Fruit fly (Drosophila melanogaster) whole organism, embryonic: Measurements from ENCODE around the gene CG33127.

Experiments
- Adf1 ChIP-seq: fragments of 200-800 bp; sonication (Bioruptor generic); IDR thresholded peaks from 2 replicates; pipeline ENCODE4 v1.3.6; 2022; ENCODE audit warnings: missing biosample characterization, missing genetic modification characterization
- CG14050 ChIP-seq: fragments of 200-800 bp; sonication (Bioruptor generic); IDR thresholded peaks from 3 replicates; pipeline ENCODE4 v1.3.6; 2022; ENCODE audit warnings: missing biosample characterization, missing genetic modification characterization
- CG14441 ChIP-seq: fragments of 200-800 bp; sonication (Bioruptor generic); IDR thresholded peaks from 2 replicates; pipeline ENCODE4 v1.3.6; 2022; ENCODE audit warnings: missing biosample characterization, missing genetic modification characterization
- CG2116 ChIP-seq: fragments of 200-800 bp; sonication (Bioruptor generic); optimal IDR thresholded peaks from 3 replicates; lab custom pipeline; 2018; ENCODE audit warnings: missing biosample characterization, mild to moderate bottlenecking, missing genetic modification characterization
- CG31365 ChIP-seq: fragments of 200-800 bp; sonication (Bioruptor generic); optimal IDR thresholded peaks from 2 replicates; lab custom pipeline; 2018; ENCODE audit warnings: missing biosample characterization, mild to moderate bottlenecking, missing genetic modification characterization
- CG31441 ChIP-seq: fragments of 200-800 bp; sonication (Bioruptor generic); IDR thresholded peaks from 2 replicates; pipeline ENCODE4 v1.3.6; 2022; ENCODE audit warnings: missing biosample characterization, missing genetic modification characterization
- CG32767 ChIP-seq: fragments of 200-800 bp; sonication (Bioruptor generic); IDR thresholded peaks from 2 replicates; pipeline ENCODE4 v1.3.6; 2022; ENCODE audit warnings: missing biosample characterization, missing genetic modification characterization
- CG3281 ChIP-seq: fragments of 200-800 bp; sonication (Bioruptor generic); optimal IDR thresholded peaks from 3 replicates; lab custom pipeline; 2017; ENCODE audit warnings: missing biosample characterization, mild to moderate bottlenecking, missing genetic modification characterization
- CG4404 ChIP-seq: fragments of 200-800 bp; sonication (Bioruptor generic); IDR thresholded peaks from 2 replicates; pipeline ENCODE4 v1.3.6; 2022; ENCODE audit warnings: missing biosample characterization, missing genetic modification characterization
- CG4854 ChIP-seq: fragments of 200-800 bp; sonication (Bioruptor generic); optimal IDR thresholded peaks from 2 replicates; lab custom pipeline; 2016; ENCODE audit warnings: missing biosample characterization, missing genetic modification characterization, inconsistent platforms
- CG5953 ChIP-seq: fragments of 200-800 bp; sonication (Bioruptor generic); IDR thresholded peaks from 2 replicates; pipeline ENCODE4 v1.3.6; 2022; ENCODE audit warnings: missing biosample characterization, missing genetic modification characterization
- CG8281 ChIP-seq: fragments of 200-800 bp; sonication (Bioruptor generic); optimal IDR thresholded peaks from 2 replicates; lab custom pipeline; 2018; ENCODE audit warnings: missing biosample characterization, mild to moderate bottlenecking, missing genetic modification characterization, moderate library complexity
- CG8290 ChIP-seq, 3 experiments: fragments of 200-800 bp; sonication (Bioruptor generic); optimal IDR thresholded peaks; 2 replicates each; lab custom pipeline; 2016 to 2019; ENCODE audit warnings: missing biosample characterization in 3 of 3, missing genetic modification characterization in 3 of 3, mild to moderate bottlenecking in 2 of 3, moderate library complexity in 1 of 3
- CG8359 ChIP-seq: fragments of 200-800 bp; sonication (Bioruptor generic); optimal IDR thresholded peaks from 2 replicates; lab custom pipeline; 2017; ENCODE audit warnings: missing biosample characterization, mild to moderate bottlenecking, missing genetic modification characterization, borderline replicate concordance
- CG8478 ChIP-seq: fragments of >200 bp; optimal IDR thresholded peaks from 2 replicates; lab custom pipeline; 2018
- CG9797 ChIP-seq: fragments of 200-800 bp; sonication (Bioruptor generic); optimal IDR thresholded peaks from 3 replicates; lab custom pipeline; 2018; ENCODE audit warnings: missing biosample characterization, mild to moderate bottlenecking, missing genetic modification characterization
- Chrac-16 ChIP-seq: fragments of 200-800 bp; sonication (Bioruptor generic); optimal IDR thresholded peaks from 3 replicates; lab custom pipeline; 2016; ENCODE audit warnings: missing biosample characterization, missing genetic modification characterization
- Dbx ChIP-seq: fragments of 200-800 bp; sonication (Bioruptor generic); IDR thresholded peaks from 3 replicates; pipeline ENCODE4 v1.3.6; 2022; ENCODE audit warnings: missing biosample characterization, missing genetic modification characterization
- Dek ChIP-seq: fragments of 200-800 bp; sonication (Bioruptor generic); optimal IDR thresholded peaks from 3 replicates; lab custom pipeline; 2019; ENCODE audit warnings: missing biosample characterization, mild to moderate bottlenecking, missing genetic modification characterization, moderate library complexity
- Dfd ChIP-seq, 2 experiments: fragments of >200 bp; optimal IDR thresholded peaks; 2 replicates each; lab custom pipeline; 2017; ENCODE audit warnings: missing biosample characterization in 2 of 2, missing genetic modification characterization in 2 of 2
- Fer1 ChIP-seq: fragments of 200-800 bp; sonication (Bioruptor generic); optimal IDR thresholded peaks from 2 replicates; lab custom pipeline; 2017; ENCODE audit warnings: missing biosample characterization, mild to moderate bottlenecking, missing genetic modification characterization
- GATAe ChIP-seq: fragments of 200-800 bp; sonication (Bioruptor generic); conservative IDR thresholded peaks from 2 replicates; pipeline ENCODE4 v1.3.6; 2022; ENCODE audit warnings: missing biosample characterization, missing genetic modification characterization
- Gug ChIP-seq: fragments of 200-800 bp; sonication (Bioruptor generic); IDR thresholded peaks from 4 replicates; pipeline ENCODE4 v1.3.6; 2022; ENCODE audit warnings: missing biosample characterization, missing genetic modification characterization
- HLH4C ChIP-seq: fragments of 200-800 bp; sonication (Bioruptor generic); IDR thresholded peaks from 3 replicates; pipeline ENCODE4 v1.3.6; 2022; ENCODE audit warnings: missing biosample characterization, missing genetic modification characterization; ENCODE audit not compliant: partially characterized antibody
- Hmr ChIP-seq: fragments of 200-800 bp; sonication (Bioruptor generic); optimal IDR thresholded peaks from 3 replicates; lab custom pipeline; 2017; ENCODE audit warnings: mild to moderate bottlenecking, missing biosample characterization, missing genetic modification reagents, missing genetic modification characterization
- Hmx ChIP-seq: fragments of 200-800 bp; sonication (Bioruptor generic); optimal IDR thresholded peaks from 2 replicates; lab custom pipeline; 2016; ENCODE audit warnings: missing biosample characterization, missing genetic modification characterization
- MESR4 ChIP-seq: fragments of 200-800 bp; sonication (Bioruptor generic); optimal IDR thresholded peaks from 2 replicates; lab custom pipeline; 2018; ENCODE audit warnings: missing biosample characterization, mild to moderate bottlenecking, missing genetic modification characterization, moderate library complexity
- Neu2 ChIP-seq: fragments of 200-800 bp; sonication (Bioruptor generic); optimal IDR thresholded peaks from 3 replicates; lab custom pipeline; 2016; ENCODE audit warnings: missing biosample characterization, missing genetic modification characterization, borderline replicate concordance
- Opbp ChIP-seq: fragments of 200-800 bp; sonication (Bioruptor generic); IDR thresholded peaks from 3 replicates; pipeline ENCODE4 v1.3.6; 2022; ENCODE audit warnings: missing biosample characterization, missing genetic modification characterization; ENCODE audit not compliant: partially characterized antibody
- Sin3A ChIP-seq: fragments of >200 bp; optimal IDR thresholded peaks from 2 replicates; lab custom pipeline; 2018
- ato ChIP-seq: fragments of 200-800 bp; sonication (Bioruptor generic); IDR thresholded peaks from 2 replicates; pipeline ENCODE4 v1.3.6; 2022; ENCODE audit warnings: missing biosample characterization, missing genetic modification characterization; ENCODE audit not compliant: partially characterized antibody
- bcd ChIP-seq: fragments of 200-800 bp; sonication (Bioruptor generic); optimal IDR thresholded peaks from 2 replicates; lab custom pipeline; 2017; ENCODE audit warnings: missing biosample characterization, mild to moderate bottlenecking, missing genetic modification characterization
- br ChIP-seq: fragments of >200 bp; optimal IDR thresholded peaks from 2 replicates; lab custom pipeline; 2017
- dm ChIP-seq: fragments of 200-800 bp; sonication (Bioruptor generic); optimal IDR thresholded peaks from 3 replicates; lab custom pipeline; 2016; ENCODE audit warnings: missing biosample characterization, missing genetic modification characterization
- eve ChIP-seq, 2 experiments: fragments of >200 bp; optimal IDR thresholded peaks; 2 replicates each; lab custom pipeline; 2017; ENCODE audit warnings: missing biosample characterization in 2 of 2, missing genetic modification characterization in 2 of 2
- grau ChIP-seq: fragments of 200-800 bp; optimal IDR thresholded peaks from 3 replicates; lab custom pipeline; 2019; ENCODE audit warnings: missing biosample characterization, mild to moderate bottlenecking, missing genetic modification characterization, moderate library complexity
- jigr1 ChIP-seq: fragments of 200-800 bp; sonication (Bioruptor generic); IDR thresholded peaks from 3 replicates; pipeline ENCODE4 v1.3.6; 2022; ENCODE audit warnings: missing biosample characterization, missing genetic modification characterization
- nau ChIP-seq: fragments of 200-800 bp; sonication (Bioruptor generic); optimal IDR thresholded peaks from 3 replicates; lab custom pipeline; 2017; ENCODE audit warnings: missing biosample characterization, mild to moderate bottlenecking, missing genetic modification characterization, missing genetic modification reagents
- nom ChIP-seq: fragments of 200-800 bp; sonication (Bioruptor generic); optimal IDR thresholded peaks from 2 replicates; lab custom pipeline; 2017; ENCODE audit warnings: missing biosample characterization, missing genetic modification characterization, mild to moderate bottlenecking, moderate library complexity, missing genetic modification reagents
- oc ChIP-seq: fragments of 200-800 bp; sonication (Bioruptor generic); optimal IDR thresholded peaks from 2 replicates; lab custom pipeline; 2018; ENCODE audit warnings: missing biosample characterization, mild to moderate bottlenecking, missing genetic modification characterization, moderate library complexity
- onecut ChIP-seq: fragments of 200-800 bp; sonication (Bioruptor generic); IDR thresholded peaks from 2 replicates; pipeline ENCODE4 v1.3.6; 2022; ENCODE audit warnings: missing biosample characterization, missing genetic modification characterization
- phol ChIP-seq: fragments of 200-800 bp; sonication (Bioruptor generic); optimal IDR thresholded peaks from 3 replicates; lab custom pipeline; 2018; ENCODE audit warnings: missing biosample characterization, mild to moderate bottlenecking, missing genetic modification characterization, moderate library complexity
- rib ChIP-seq: fragments of 200-800 bp; sonication (Bioruptor generic); IDR thresholded peaks from 2 replicates; pipeline ENCODE4 v1.3.6; 2022; ENCODE audit warnings: missing biosample characterization, missing genetic modification characterization
- sens-2 ChIP-seq: fragments of 200-800 bp; sonication (Bioruptor generic); IDR thresholded peaks from 2 replicates; pipeline ENCODE4 v1.3.6; 2022; ENCODE audit warnings: missing biosample characterization, missing genetic modification characterization
- seq ChIP-seq: fragments of 200-800 bp; sonication (Bioruptor generic); IDR thresholded peaks from 2 replicates; pipeline ENCODE4 v1.3.6; 2022; ENCODE audit warnings: missing biosample characterization, missing genetic modification characterization
- slbo ChIP-seq: fragments of 200-800 bp; sonication (Bioruptor generic); IDR thresholded peaks from 2 replicates; pipeline ENCODE4 v1.3.6; 2022; ENCODE audit warnings: missing biosample characterization, missing genetic modification characterization
- tap ChIP-seq: fragments of 200-800 bp; optimal IDR thresholded peaks from 3 replicates; lab custom pipeline; 2019; ENCODE audit warnings: missing biosample characterization, mild to moderate bottlenecking, missing genetic modification characterization, moderate library complexity
- vnd ChIP-seq: fragments of 200-800 bp; sonication (Bioruptor generic); IDR thresholded peaks from 3 replicates; pipeline ENCODE4 v1.3.6; 2022; ENCODE audit warnings: missing biosample characterization, missing genetic modification characterization; ENCODE audit not compliant: partially characterized antibody
- wek ChIP-seq: fragments of 200-800 bp; sonication (Bioruptor generic); optimal IDR thresholded peaks from 3 replicates; lab custom pipeline; 2018; ENCODE audit warnings: missing biosample characterization, mild to moderate bottlenecking, missing genetic modification characterization, moderate library complexity

The CG33127 gene

DNA sequence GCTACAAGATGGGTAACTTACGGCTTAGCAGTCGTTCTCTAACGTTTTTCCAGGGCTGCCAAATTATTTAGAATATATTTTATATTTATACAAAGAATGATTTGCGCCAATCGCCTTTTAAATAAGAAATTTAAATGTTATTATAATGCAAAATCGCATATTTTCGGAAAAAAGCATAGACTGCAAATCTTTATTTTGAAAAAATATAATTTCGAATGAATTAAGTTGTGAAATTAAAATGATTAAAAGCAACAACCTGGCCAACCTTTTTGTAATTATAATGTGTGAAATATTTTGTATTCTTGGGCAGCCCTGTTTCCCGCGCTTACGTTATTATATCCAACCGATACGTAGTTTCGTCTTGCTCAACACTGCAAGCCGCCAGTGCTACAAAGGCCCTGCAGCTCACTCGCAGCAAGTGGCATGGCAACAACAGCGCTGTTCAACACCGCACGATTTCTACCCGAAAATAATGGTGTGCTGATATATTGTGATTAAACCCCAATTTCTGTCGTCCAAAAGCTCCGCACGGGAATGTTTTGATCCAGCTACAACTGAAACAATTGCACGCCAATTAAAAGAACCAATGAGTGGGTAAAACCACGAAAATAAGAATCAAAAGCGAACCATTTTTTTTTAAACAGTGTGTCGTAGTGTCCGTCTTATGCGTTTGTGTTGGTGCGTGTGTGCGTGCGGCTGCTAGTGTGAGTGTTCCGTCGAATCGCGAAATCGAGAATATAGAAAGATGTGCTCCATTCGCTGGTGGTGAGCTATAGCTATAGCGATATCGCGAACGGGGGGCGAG lies 24.2 kb upstream of the CG33127 start, which contains the start of gene Pi3K21B (continued):
- peak; percentile 93 for TF ChIP-seq Dbx (GFP tag; lab: Robert Waterston, UW)
- peak; percentile 91 for TF ChIP-seq bcd
- no peak for TF ChIP-seq eve (GFP tag; optimal IDR thresholded peaks at IDR 0.05; lab: Kevin White, UChicago)
- TF ChIP-seq CG31441 (GFP tag; lab: Robert Waterston, UW) = peak; percentile 87
- peak; percentile 64 for TF ChIP-seq CG14050 (GFP tag; lab: Robert Waterston, UW)
- TF ChIP-seq GATAe (GFP tag; lab: Robert Waterston, UW) = no peak
- peak; percentile 86 for TF ChIP-seq Fer1 (GFP tag; lab: Kevin White, UChicago)
- TF ChIP-seq phol (tag; lab: Kevin White, UChicago) = peak; percentile 93
- peak; percentile 81 for TF ChIP-seq CG2116 (GFP tag; lab: Kevin White, UChicago)
- peak; percentile 86 for TF ChIP-seq CG8290 (GFP tag; optimal IDR thresholded peaks at IDR 0.05; lab: Kevin White, UChicago)
- peak in 1 of 2 experiments; percentile 96 for TF ChIP-seq CG8290 (tag; optimal IDR thresholded peaks at IDR 0.05; lab: Kevin White, UChicago)
- peak; percentile 51; the same call in 1 of the 2 replicates for TF ChIP-seq rib (GFP tag; lab: Robert Waterston, UW)
- peak; percentile 81 for TF ChIP-seq CG4854 (GFP tag; lab: Kevin White, UChicago)
- peak; percentile 70 for TF ChIP-seq seq
- TF ChIP-seq br (lab: Kevin White, UChicago) = no peak
- peak; percentile 59; the same call in 1 of the 2 replicates for TF ChIP-seq sens-2
- no peak for TF ChIP-seq ato (GFP tag; lab: Robert Waterston, UW)
- TF ChIP-seq Hmr = peak; percentile 93
- TF ChIP-seq Opbp (GFP tag; lab: Robert Waterston, UW) = peak; percentile 54; the same call in 1 of the 3 replicates
- peak; percentile 58 for TF ChIP-seq Neu2 (GFP tag; lab: Kevin White, UChicago)
- TF ChIP-seq tap (tag; lab: Kevin White, UChicago) = peak; percentile 74
- no peak for TF ChIP-seq oc
- TF ChIP-seq slbo = peak; percentile 96
- TF ChIP-seq CG8359 (GFP tag; lab: Kevin White, UChicago) = peak; percentile 58
- TF ChIP-seq CG4404 (GFP tag; lab: Robert Waterston, UW) = peak; percentile 77
- peak; percentile 97 for TF ChIP-seq MESR4 (GFP tag; lab: Kevin White, UChicago)
- TF ChIP-seq dm (GFP tag; lab: Kevin White, UChicago) = peak; percentile 91
- TF ChIP-seq CG32767 (GFP tag; lab: Robert Waterston, UW) = peak; percentile 72; the same call in 1 of the 2 replicates
- TF ChIP-seq Dfd (GFP tag; optimal IDR thresholded peaks at IDR 0.05; lab: Kevin White, UChicago) = peak in 1 of 2 experiments; percentile 56
- peak; percentile 72; the same call in 2 of the 3 replicates for TF ChIP-seq jigr1 (GFP tag; lab: Robert Waterston, UW)
- no peak for TF ChIP-seq HLH4C
- peak; percentile 82 for TF ChIP-seq CG5953 (GFP tag; lab: Robert Waterston, UW)
- TF ChIP-seq Adf1 (GFP tag; lab: Robert Waterston, UW) = peak; percentile 25; the same call in 1 of the 2 replicates
- peak; percentile 92 for TF ChIP-seq Chrac-16 (GFP tag; lab: Kevin White, UChicago)
- peak; percentile 78 for TF ChIP-seq CG8478
- peak; percentile 73 for TF ChIP-seq CG8281 (tag; lab: Kevin White, UChicago)
- peak; percentile 46 for TF ChIP-seq CG9797 (GFP tag; lab: Kevin White, UChicago)
- peak; percentile 57 for TF ChIP-seq wek (GFP tag; lab: Kevin White, UChicago)
- TF ChIP-seq CG31365 (tag; lab: Kevin White, UChicago) = no peak
- TF ChIP-seq grau = peak; percentile 90
- no peak for TF ChIP-seq vnd (GFP tag; lab: Robert Waterston, UW)
- peak; percentile 80 for TF ChIP-seq CG14441
- TF ChIP-seq nom (GFP tag; lab: Kevin White, UChicago) = peak; percentile 59
- peak; percentile 58 for TF ChIP-seq Hmx
- peak; percentile 77 for TF ChIP-seq Sin3A (lab: Kevin White, UChicago)
- peak; percentile 82 for TF ChIP-seq Gug (GFP tag; lab: Robert Waterston, UW)
- TF ChIP-seq Dek (tag; lab: Kevin White, UChicago) = peak; percentile 91
- peak; percentile 74 for TF ChIP-seq onecut (GFP tag; lab: Robert Waterston, UW)
- TF ChIP-seq nau (GFP tag; lab: Kevin White, UChicago) = peak; percentile 54
- peak; percentile 94 for TF ChIP-seq CG3281 (GFP tag; lab: Kevin White, UChicago)
